Worm (Caenorhabditis elegans) whole organism, early embryonic: Measurements from ENCODE around the gene ntl-2.

Experiments used
- B0310.2 ChIP-seq: sonication (generic microtip); optimal IDR thresholded peaks from 2 replicates; lab custom pipeline; 2016; ENCODE audit warnings: mild to moderate bottlenecking, missing genetic modification characterization, missing compliant biosample characterization
- F13C5.2 ChIP-seq: sonication (generic microtip); optimal IDR thresholded peaks from 2 replicates; lab custom pipeline; 2017; ENCODE audit warnings: mild to moderate bottlenecking, missing genetic modification characterization, inconsistent platforms, missing compliant biosample characterization
- aly-1 ChIP-seq: sonication (generic microtip); optimal IDR thresholded peaks from 2 replicates; lab custom pipeline; 2016; ENCODE audit warnings: missing genetic modification characterization, missing compliant biosample characterization
- ama-1 ChIP-seq: fragments of 150-350 bp; optimal IDR thresholded peaks from 2 replicates; lab custom pipeline; 2014
- ceh-36 ChIP-seq: sonication (generic microtip); optimal IDR thresholded peaks from 2 replicates; lab custom pipeline; 2016; ENCODE audit warnings: missing genetic modification characterization, inconsistent platforms, missing compliant biosample characterization
- scrt-1 ChIP-seq: fragments of 200-800 bp; sonication (Bioruptor generic); IDR thresholded peaks from 2 replicates; pipeline ENCODE4 v1.3.6; 2022; ENCODE audit warnings: missing genetic modification characterization, missing compliant biosample characterization
- sea-1 ChIP-seq: fragments of 200-800 bp; sonication (Bioruptor generic); conservative IDR thresholded peaks from 2 replicates; pipeline ENCODE4 v1.3.6; 2022; ENCODE audit warnings: missing genetic modification characterization, missing compliant biosample characterization
- tbx-11 ChIP-seq: fragments of 200-800 bp; sonication (Bioruptor generic); IDR thresholded peaks from 2 replicates; pipeline ENCODE4 v1.3.6; 2022; ENCODE audit warnings: missing genetic modification characterization, missing compliant biosample characterization

- TF ChIP-seq ceh-36 (tag; lab: Kevin White, UChicago) (no peak), tbx-11 (no peak), B0310.2 (tag; lab: Kevin White, UChicago) (no peak), sea-1 (no peak), aly-1 (tag; lab: Kevin White, UChicago) (no peak), scrt-1 (GFP tag; lab: Robert Waterston, UW) (no peak), ama-1 (no peak), F13C5.2 (no peak)
Observed at ce11 chrII:4344317-4344716, 31.9 kb downstream of the ntl-2 start.
